Worm (Caenorhabditis elegans) whole organism, mixed stage, embryonic: Measurements from ENCODE around the gene F09C6.15.

Experiments
- M03D4.4 ChIP-seq: sonication (generic microtip); optimal IDR thresholded peaks from 2 replicates; lab custom pipeline; 2017; ENCODE audit warnings: mild to moderate bottlenecking, missing genetic modification characterization, missing compliant biosample characterization
- blmp-1 ChIP-seq: fragments of 150-350 bp; optimal IDR thresholded peaks from 2 replicates; lab custom pipeline; 2014; ENCODE audit warnings: missing biosample characterization, missing genetic modification characterization
- ceh-39 ChIP-seq: fragments of 150-350 bp; optimal IDR thresholded peaks from 2 replicates; lab custom pipeline; 2014; ENCODE audit warnings: missing biosample characterization, missing genetic modification characterization
- drap-1 ChIP-seq: fragments of 200-800 bp; sonication (Bioruptor generic); optimal IDR thresholded peaks from 3 replicates; lab custom pipeline; 2018; ENCODE audit warnings: mild to moderate bottlenecking, missing genetic modification characterization, missing compliant biosample characterization
- flh-1 ChIP-seq: fragments of 200-800 bp; sonication (Bioruptor generic); optimal IDR thresholded peaks from 2 replicates; lab custom pipeline; 2018; ENCODE audit warnings: mild to moderate bottlenecking, missing genetic modification characterization, moderate library complexity, missing compliant biosample characterization
- lin-13 ChIP-seq: fragments of 150-350 bp; optimal IDR thresholded peaks from 2 replicates; lab custom pipeline; 2014; ENCODE audit warnings: missing biosample characterization, missing genetic modification characterization
- lsy-2 ChIP-seq: fragments of 150-350 bp; optimal IDR thresholded peaks from 2 replicates; lab custom pipeline; 2014; ENCODE audit warnings: missing biosample characterization, missing genetic modification characterization
- mep-1 ChIP-seq: fragments of 150-350 bp; optimal IDR thresholded peaks from 2 replicates; lab custom pipeline; 2017; ENCODE audit warnings: missing biosample characterization, missing genetic modification reagents, missing genetic modification characterization, inconsistent platforms
- nhr-2 ChIP-seq: fragments of 150-350 bp; optimal IDR thresholded peaks from 2 replicates; lab custom pipeline; 2014; ENCODE audit warnings: missing biosample characterization, missing genetic modification characterization
- nhr-237 ChIP-seq: fragments of 150-350 bp; optimal IDR thresholded peaks from 2 replicates; lab custom pipeline; 2014; ENCODE audit warnings: missing biosample characterization, missing genetic modification characterization
- unc-62 ChIP-seq: fragments of 150-350 bp; optimal IDR thresholded peaks from 2 replicates; lab custom pipeline; 2014; ENCODE audit warnings: missing biosample characterization, missing genetic modification reagents, missing genetic modification characterization
- ztf-11 ChIP-seq: fragments of 150-350 bp; optimal IDR thresholded peaks from 2 replicates; lab custom pipeline; 2014; ENCODE audit warnings: missing biosample characterization, missing genetic modification characterization

ce11 chrV:16902726-16903125, 9.2 kb downstream of the F09C6.15 start, which contains the start of gene srd-68:
- no peak for TF ChIP-seq ztf-11 (tag; lab: Kevin White, UChicago)
- TF ChIP-seq ceh-39 (tag; lab: Kevin White, UChicago) = no peak
- TF ChIP-seq unc-62 (GFP tag; lab: Kevin White, UChicago) = no peak
- TF ChIP-seq blmp-1 (tag; lab: Kevin White, UChicago) = no peak
- no peak for TF ChIP-seq mep-1
- no peak for TF ChIP-seq flh-1 (GFP tag; lab: Kevin White, UChicago)
- no peak for TF ChIP-seq lin-13 (tag; lab: Kevin White, UChicago)
- TF ChIP-seq drap-1 (GFP tag; lab: Kevin White, UChicago) = no peak
- TF ChIP-seq M03D4.4 = no peak
- TF ChIP-seq nhr-237 (tag; lab: Kevin White, UChicago) = no peak
- TF ChIP-seq lsy-2 (tag; lab: Kevin White, UChicago) = no peak
- no peak for TF ChIP-seq nhr-2
